Fruit fly (Drosophila melanogaster): ENCODE data around the gene Adk2.

DNA sequence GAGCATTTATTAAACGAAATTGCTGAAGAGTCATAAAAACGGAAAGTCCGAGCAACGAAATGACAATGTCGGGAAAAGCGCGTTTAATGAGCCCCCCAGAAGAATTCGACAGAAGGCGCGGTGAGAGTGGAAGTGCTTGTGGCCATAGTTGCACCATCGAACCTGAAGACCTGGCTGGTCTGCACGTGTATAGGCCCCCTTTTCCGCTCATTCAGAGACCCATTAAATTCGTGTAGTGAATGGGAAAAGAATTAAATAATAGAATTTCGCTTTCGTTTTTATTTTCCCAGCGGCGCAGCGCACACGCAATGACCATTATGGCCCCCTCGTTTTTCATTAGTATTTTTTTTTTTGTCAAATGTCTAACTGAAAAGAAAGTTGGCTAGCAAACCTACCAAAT, 10.9 kb upstream of the Adk2 start:
- TF ChIP-seq unpg (GFP tag; optimal IDR thresholded peaks at IDR 0.05) (no peak), CG1529 (GFP tag; optimal IDR thresholded peaks at IDR 0.05) (no peak), pros (GFP tag; optimal IDR thresholded peaks at IDR 0.05) (no peak), Blimp-1 (GFP tag; optimal IDR thresholded peaks at IDR 0.05) (peak; percentile 89), psq (GFP tag; optimal IDR thresholded peaks at IDR 0.05) (no peak), Mad (GFP tag; optimal IDR thresholded peaks at IDR 0.05) (no peak), Ets65A (GFP tag) (peak; percentile 4), Aef1 (GFP tag; IDR thresholded peaks at IDR 0.05) (no peak), knrl (GFP tag; IDR thresholded peaks at IDR 0.05; ENCODE audit: partially characterized antibody) (no peak), NFAT (GFP tag; IDR thresholded peaks at IDR 0.05) (no peak), bcd (GFP tag; optimal IDR thresholded peaks at IDR 0.05) (no peak)
